Worm (Caenorhabditis elegans): ENCODE results near the gene F15D4.4.

- no peak for TF ChIP-seq him-1 (tag; optimal IDR thresholded peaks at IDR 0.05)
- no peak for TF ChIP-seq W03F9.2 (tag; optimal IDR thresholded peaks at IDR 0.05)
- no peak for TF ChIP-seq dao-5 (tag; optimal IDR thresholded peaks at IDR 0.05)
Observed at ce11 chrII:13195163-13195562, 47.8 kb downstream of the F15D4.4 start, which contains the start of gene lec-1.

Measured in whole organism, L4/young adult.